Worm (Caenorhabditis elegans) whole organism, young adult: Measurements from ENCODE around the gene F01G10.10.

Experiments used
- B0019.2 ChIP-seq: fragments of 200-800 bp; sonication (Bioruptor generic); conservative IDR thresholded peaks from 2 replicates; pipeline ENCODE4 v1.3.6; 2022; ENCODE audit warnings: missing genetic modification reagents, missing genetic modification characterization, missing compliant biosample characterization
- B0035.1 ChIP-seq: sonication (generic microtip); optimal IDR thresholded peaks from 2 replicates; lab custom pipeline; 2016; ENCODE audit warnings: missing genetic modification characterization, mild to moderate bottlenecking, missing compliant biosample characterization, missing genotype, missing genetic modification reagents
- B0261.1 ChIP-seq: sonication (generic microtip); optimal IDR thresholded peaks from 2 replicates; lab custom pipeline; 2016; ENCODE audit warnings: mild to moderate bottlenecking, missing genetic modification characterization, moderate library complexity, missing compliant biosample characterization
- B0336.3 ChIP-seq: fragments of 200-800 bp; sonication (Bioruptor generic); IDR thresholded peaks from 2 replicates; pipeline ENCODE4 v1.3.6; 2022; ENCODE audit warnings: missing genetic modification characterization, missing compliant biosample characterization
- F10E7.11 ChIP-seq: sonication (generic microtip); optimal IDR thresholded peaks from 2 replicates; lab custom pipeline; 2017; ENCODE audit warnings: mild to moderate bottlenecking, missing genetic modification characterization, moderate library complexity, missing compliant biosample characterization
- F22D6.2 ChIP-seq: sonication (generic microtip); optimal IDR thresholded peaks from 2 replicates; lab custom pipeline; 2016; ENCODE audit warnings: mild to moderate bottlenecking, missing genetic modification characterization, missing compliant biosample characterization
- F33H1.4 ChIP-seq: fragments of 200-800 bp; sonication (Bioruptor generic); IDR thresholded peaks from 2 replicates; pipeline ENCODE4 v1.3.6; 2022; ENCODE audit warnings: missing genetic modification reagents, missing genetic modification characterization, missing compliant biosample characterization
- F49E8.2 ChIP-seq: sonication (generic microtip); optimal IDR thresholded peaks from 3 replicates; lab custom pipeline; 2017; ENCODE audit warnings: missing genetic modification characterization, mild to moderate bottlenecking, missing compliant biosample characterization, antibody characterized with exemption, moderate library complexity; ENCODE audit not compliant: insufficient read depth
- F55B11.4 ChIP-seq: sonication (generic microtip); optimal IDR thresholded peaks from 2 replicates; lab custom pipeline; 2016; ENCODE audit warnings: missing compliant biosample characterization, missing genetic modification characterization, borderline replicate concordance; ENCODE audit not compliant: insufficient read depth
- K12H6.12 ChIP-seq: fragments of 200-800 bp; sonication (Bioruptor generic); optimal IDR thresholded peaks from 2 replicates; lab custom pipeline; 2018; ENCODE audit warnings: mild to moderate bottlenecking, missing genetic modification characterization, missing compliant biosample characterization
- T07F8.4 ChIP-seq: sonication (generic microtip); optimal IDR thresholded peaks from 2 replicates; lab custom pipeline; 2016; ENCODE audit warnings: mild to moderate bottlenecking, missing genetic modification characterization, moderate library complexity, missing compliant biosample characterization
- Y53G8AR.9 ChIP-seq: fragments of 200-800 bp; sonication (Bioruptor generic); conservative IDR thresholded peaks from 2 replicates; pipeline ENCODE4 v1.3.6; 2022; ENCODE audit warnings: missing genetic modification reagents, missing genetic modification characterization, missing compliant biosample characterization
- Y67H2A.10 ChIP-seq: fragments of 200-800 bp; sonication (Bioruptor generic); conservative IDR thresholded peaks from 2 replicates; pipeline ENCODE4 v1.3.6; 2022; ENCODE audit warnings: missing genetic modification reagents, missing genetic modification characterization, missing compliant biosample characterization
- ama-1 ChIP-seq, 3 experiments: fragments of 150-350 bp in 1 of 3; sonication (generic microtip) in 2 of 3; optimal IDR thresholded peaks; 2 replicates each; lab custom pipeline; 2014 to 2018; ENCODE audit warnings: missing biosample characterization in 2 of 3, missing genetic modification characterization in 2 of 3, missing genetic modification reagents in 2 of 3
- aptf-2 ChIP-seq: fragments of 200-800 bp; sonication (Bioruptor generic); conservative IDR thresholded peaks from 2 replicates; pipeline ENCODE4 v1.3.6; 2022; ENCODE audit warnings: missing genetic modification reagents, missing genetic modification characterization, missing compliant biosample characterization
- aptf-3 ChIP-seq: fragments of 200-800 bp; sonication (Bioruptor generic); IDR thresholded peaks from 2 replicates; pipeline ENCODE4 v1.3.6; 2022; ENCODE audit warnings: missing genetic modification characterization, missing compliant biosample characterization
- bed-1 ChIP-seq: fragments of 200-800 bp; sonication (Bioruptor generic); IDR thresholded peaks from 2 replicates; pipeline ENCODE4 v1.3.6; 2022; ENCODE audit warnings: missing genetic modification reagents, missing genetic modification characterization, missing compliant biosample characterization
- bed-2 ChIP-seq: fragments of 200-800 bp; sonication (Bioruptor generic); IDR thresholded peaks from 2 replicates; pipeline ENCODE4 v1.3.6; 2022; ENCODE audit warnings: missing genetic modification reagents, missing genetic modification characterization, missing compliant biosample characterization
- cebp-2 ChIP-seq: fragments of 200-800 bp; sonication (Bioruptor generic); IDR thresholded peaks from 2 replicates; pipeline ENCODE4 v1.3.6; 2022; ENCODE audit warnings: missing genetic modification characterization, missing compliant biosample characterization
- ceh-40 ChIP-seq: fragments of 200-800 bp; sonication (Bioruptor generic); IDR thresholded peaks from 2 replicates; pipeline ENCODE4 v1.3.6; 2022; ENCODE audit warnings: missing genetic modification characterization, missing compliant biosample characterization
- ceh-79 ChIP-seq: sonication (generic microtip); optimal IDR thresholded peaks from 2 replicates; lab custom pipeline; 2017; ENCODE audit warnings: mild to moderate bottlenecking, missing genetic modification characterization, missing compliant biosample characterization
- chd-7 ChIP-seq: sonication (generic microtip); optimal IDR thresholded peaks from 2 replicates; lab custom pipeline; 2016; ENCODE audit warnings: mild to moderate bottlenecking, missing genetic modification characterization, moderate library complexity, missing compliant biosample characterization
- dpff-1 ChIP-seq: sonication (generic microtip); optimal IDR thresholded peaks from 2 replicates; lab custom pipeline; 2017; ENCODE audit warnings: mild to moderate bottlenecking, missing genetic modification characterization, missing compliant biosample characterization
- egl-18 ChIP-seq: fragments of 200-800 bp; sonication (Bioruptor generic); IDR thresholded peaks from 2 replicates; pipeline ENCODE4 v1.3.6; 2022; ENCODE audit warnings: missing genetic modification reagents, missing genetic modification characterization, missing compliant biosample characterization
- egrh-3 ChIP-seq: fragments of 200-800 bp; sonication (Bioruptor generic); IDR thresholded peaks from 2 replicates; pipeline ENCODE4 v1.3.6; 2022; ENCODE audit warnings: missing genetic modification reagents, missing genetic modification characterization, missing compliant biosample characterization
- fkh-3 ChIP-seq: sonication (generic microtip); optimal IDR thresholded peaks from 2 replicates; lab custom pipeline; 2016; ENCODE audit warnings: mild to moderate bottlenecking, missing genetic modification characterization, missing compliant biosample characterization
- gei-17 ChIP-seq: fragments of 200-800 bp; sonication (Bioruptor generic); optimal IDR thresholded peaks from 2 replicates; lab custom pipeline; 2018; ENCODE audit warnings: mild to moderate bottlenecking, missing genetic modification characterization, missing compliant biosample characterization
- hlh-12 ChIP-seq: sonication (generic microtip); optimal IDR thresholded peaks from 2 replicates; lab custom pipeline; 2016; ENCODE audit warnings: missing genetic modification characterization, missing compliant biosample characterization
- hmg-1.2 ChIP-seq: fragments of 200-800 bp; sonication (Bioruptor generic); IDR thresholded peaks from 2 replicates; pipeline ENCODE4 v1.3.6; 2022; ENCODE audit warnings: missing genetic modification reagents, missing genetic modification characterization, missing compliant biosample characterization
- hsf-1 ChIP-seq: fragments of 200-800 bp; sonication (Bioruptor generic); IDR thresholded peaks from 2 replicates; pipeline ENCODE4 v1.3.6; 2022; ENCODE audit warnings: missing genetic modification reagents, missing genetic modification characterization, missing compliant biosample characterization
- lag-1 ChIP-seq: fragments of 200-800 bp; sonication (Bioruptor generic); IDR thresholded peaks from 2 replicates; pipeline ENCODE4 v1.3.6; 2022; ENCODE audit warnings: missing genetic modification reagents, missing genetic modification characterization, missing compliant biosample characterization
- lin-26 ChIP-seq: fragments of 200-800 bp; sonication (Bioruptor generic); IDR thresholded peaks from 2 replicates; pipeline ENCODE4 v1.3.6; 2022; ENCODE audit warnings: missing genetic modification reagents, missing genetic modification characterization, missing compliant biosample characterization
- lin-35 ChIP-seq, 3 experiments: fragments of 150-350 bp in 2 of 3; sonication (generic microtip) in 1 of 3; optimal IDR thresholded peaks; 2 replicates each; lab custom pipeline; 2014 to 2018; ENCODE audit warnings: missing biosample characterization in 3 of 3, missing genetic modification characterization in 3 of 3, missing genetic modification reagents in 3 of 3
- lin-40 ChIP-seq: sonication (generic microtip); optimal IDR thresholded peaks from 2 replicates; lab custom pipeline; 2016; ENCODE audit warnings: missing genetic modification characterization, mild to moderate bottlenecking, missing compliant biosample characterization, missing genotype, missing genetic modification reagents
- lin-54 ChIP-seq: fragments of 200-800 bp; sonication (Bioruptor generic); optimal IDR thresholded peaks from 2 replicates; lab custom pipeline; 2018; ENCODE audit warnings: mild to moderate bottlenecking, missing genetic modification characterization, missing compliant biosample characterization
- lsl-1 ChIP-seq: fragments of 200-800 bp; sonication (Bioruptor generic); optimal IDR thresholded peaks from 2 replicates; lab custom pipeline; 2018; ENCODE audit warnings: mild to moderate bottlenecking, missing genetic modification characterization, moderate library complexity, missing compliant biosample characterization
- madf-10 ChIP-seq: sonication (generic microtip); optimal IDR thresholded peaks from 2 replicates; lab custom pipeline; 2016; ENCODE audit warnings: mild to moderate bottlenecking, missing genetic modification characterization, missing compliant biosample characterization
- mel-28 ChIP-seq: sonication (generic microtip); optimal IDR thresholded peaks from 2 replicates; lab custom pipeline; 2016; ENCODE audit warnings: borderline replicate concordance, mild to moderate bottlenecking, missing genetic modification characterization, missing compliant biosample characterization
- mes-4 ChIP-seq: sonication (generic microtip); optimal IDR thresholded peaks from 2 replicates; lab custom pipeline; 2016; ENCODE audit warnings: missing genotype, missing genetic modification characterization, missing compliant biosample characterization
- mxl-1 ChIP-seq: sonication (generic microtip); optimal IDR thresholded peaks from 2 replicates; lab custom pipeline; 2016; ENCODE audit warnings: missing genetic modification characterization, missing compliant biosample characterization
- pbrm-1 ChIP-seq: fragments of 200-800 bp; sonication (Bioruptor generic); IDR thresholded peaks from 2 replicates; pipeline ENCODE4 v1.3.6; 2022; ENCODE audit warnings: missing genetic modification reagents, missing genetic modification characterization, missing compliant biosample characterization
- repo-1 ChIP-seq: sonication (generic microtip); optimal IDR thresholded peaks from 2 replicates; lab custom pipeline; 2017; ENCODE audit warnings: mild to moderate bottlenecking, missing genetic modification characterization, missing compliant biosample characterization
- sea-2 ChIP-seq: fragments of 200-800 bp; sonication (Bioruptor generic); IDR thresholded peaks from 2 replicates; pipeline ENCODE4 v1.3.6; 2022; ENCODE audit warnings: missing genetic modification characterization, missing compliant biosample characterization
- snpc-4 ChIP-seq, 5 experiments: fragments of 150-350 bp in 1 of 5; sonication (generic microtip) in 4 of 5; optimal IDR thresholded peaks; 2 replicates each; lab custom pipeline; 2014 to 2018; ENCODE audit warnings: missing genetic modification characterization in 5 of 5, missing biosample characterization in 3 of 5, antibody characterized with exemption in 2 of 5, mild to moderate bottlenecking in 2 of 5, missing compliant biosample characterization in 2 of 5, missing genotype in 2 of 5, moderate library complexity in 2 of 5, missing genetic modification reagents in 1 of 5
- somi-1 ChIP-seq: fragments of 200-800 bp; sonication (Bioruptor generic); optimal IDR thresholded peaks from 2 replicates; lab custom pipeline; 2018; ENCODE audit warnings: mild to moderate bottlenecking, missing genetic modification characterization, missing compliant biosample characterization
- tlf-1 ChIP-seq: fragments of 200-800 bp; sonication (Bioruptor generic); optimal IDR thresholded peaks from 2 replicates; lab custom pipeline; 2018; ENCODE audit warnings: mild to moderate bottlenecking, missing genetic modification characterization, missing compliant biosample characterization
- unc-62 ChIP-seq: fragments of 150-350 bp; optimal IDR thresholded peaks from 2 replicates; lab custom pipeline; 2014; ENCODE audit warnings: missing biosample characterization, missing genetic modification reagents, missing genetic modification characterization
- zfh-2 ChIP-seq: fragments of 200-800 bp; sonication (Bioruptor generic); conservative IDR thresholded peaks from 2 replicates; pipeline ENCODE4 v1.3.6; 2022; ENCODE audit warnings: missing genetic modification reagents, missing genetic modification characterization, missing compliant biosample characterization
- ztf-26 ChIP-seq: sonication (generic microtip); optimal IDR thresholded peaks from 2 replicates; lab custom pipeline; 2017; ENCODE audit warnings: missing genetic modification characterization, missing compliant biosample characterization

Gene F01G10.10

ce11 chrIV:10252350-10252792 lies 6.4 kb downstream of the F01G10.10 start (continued):
- no peak for TF ChIP-seq lsl-1 (GFP tag; lab: Kevin White, UChicago)
- peak; percentile 93 for TF ChIP-seq K12H6.12 (tag; lab: Kevin White, UChicago)
- TF ChIP-seq ama-1 (optimal IDR thresholded peaks at IDR 0.05; lab: Kevin White, UChicago), result no peak
- TF ChIP-seq ama-1 (GFP tag; optimal IDR thresholded peaks at IDR 0.05; lab: Kevin White, UChicago), result no peak
- peak; percentile 41 for TF ChIP-seq unc-62 (GFP tag; lab: Kevin White, UChicago)
- no peak for TF ChIP-seq bed-2 (GFP tag; lab: Robert Waterston, UW)
- TF ChIP-seq sea-2, result no peak
- TF ChIP-seq F10E7.11, result no peak
- TF ChIP-seq F33H1.4 (GFP tag; lab: Robert Waterston, UW), result no peak
- peak; percentile 49 for TF ChIP-seq gei-17 (GFP tag; lab: Kevin White, UChicago)
- TF ChIP-seq mel-28, result no peak
- TF ChIP-seq F22D6.2 (tag; lab: Kevin White, UChicago), result peak; percentile 46
- TF ChIP-seq F55B11.4 (tag; lab: Kevin White, UChicago), result no peak
- peak; percentile 75 for TF ChIP-seq B0336.3 (GFP tag; lab: Robert Waterston, UW)
- no peak for TF ChIP-seq bed-1 (GFP tag; lab: Robert Waterston, UW)
- TF ChIP-seq F49E8.2 (tag; lab: Kevin White, UChicago), result no peak
- TF ChIP-seq Y67H2A.10 (GFP tag; lab: Robert Waterston, UW), result no peak
- TF ChIP-seq B0261.1 (tag; lab: Kevin White, UChicago), result no peak
- peak; percentile 19 for TF ChIP-seq mxl-1 (tag; lab: Kevin White, UChicago)
- peak; percentile 63 for TF ChIP-seq snpc-4 (GFP tag; optimal IDR thresholded peaks at IDR 0.05; lab: Kevin White, UChicago)
- peak in 2 of 4 experiments; percentile 55 to 56 for TF ChIP-seq snpc-4 (tag; optimal IDR thresholded peaks at IDR 0.05; lab: Kevin White, UChicago)
- peak; percentile 26 for TF ChIP-seq B0035.1 (tag; lab: Kevin White, UChicago)
- TF ChIP-seq aptf-2 (GFP tag; lab: Robert Waterston, UW), result no peak
- TF ChIP-seq lin-54 (GFP tag; lab: Kevin White, UChicago), result peak; percentile 50
- TF ChIP-seq lin-26 (GFP tag; lab: Robert Waterston, UW), result no peak; the same call in 1 of the 2 replicates
- TF ChIP-seq zfh-2 (GFP tag; lab: Robert Waterston, UW), result no peak
- peak; percentile 81 for TF ChIP-seq pbrm-1 (GFP tag; lab: Robert Waterston, UW)
- no peak for TF ChIP-seq aptf-3 (GFP tag; lab: Robert Waterston, UW)
- TF ChIP-seq egl-18, result no peak
- no peak for TF ChIP-seq ceh-79
- no peak for TF ChIP-seq hlh-12 (tag; lab: Kevin White, UChicago)
- no peak for TF ChIP-seq fkh-3 (tag; lab: Kevin White, UChicago)
- peak; percentile 84 for TF ChIP-seq somi-1
- no peak for TF ChIP-seq dpff-1 (tag; lab: Kevin White, UChicago)
- peak; percentile 76 for TF ChIP-seq egrh-3 (GFP tag; lab: Robert Waterston, UW)
- peak; percentile 91 for TF ChIP-seq lin-40 (tag; lab: Kevin White, UChicago)
- peak; percentile 60 for TF ChIP-seq madf-10
- no peak for TF ChIP-seq T07F8.4 (tag; lab: Kevin White, UChicago)
- TF ChIP-seq tlf-1 (GFP tag; lab: Kevin White, UChicago), result peak; percentile 75
- TF ChIP-seq ceh-40, result no peak
- no peak for TF ChIP-seq mes-4 (tag; lab: Kevin White, UChicago)
- peak in 2 of 3 experiments; percentile 32 to 80 for TF ChIP-seq lin-35 (GFP tag; optimal IDR thresholded peaks at IDR 0.05; lab: Kevin White, UChicago)
- peak; percentile 43 for TF ChIP-seq ztf-26 (tag; lab: Kevin White, UChicago)
- TF ChIP-seq repo-1 (tag; lab: Kevin White, UChicago), result no peak
- no peak for TF ChIP-seq hsf-1 (GFP tag; lab: Robert Waterston, UW)
- TF ChIP-seq lag-1 (GFP tag; lab: Robert Waterston, UW), result no peak
- TF ChIP-seq Y53G8AR.9 (GFP tag; lab: Robert Waterston, UW), result peak; percentile 71
- peak; percentile 89 for TF ChIP-seq chd-7 (tag; lab: Kevin White, UChicago)
- TF ChIP-seq B0019.2 (GFP tag; lab: Robert Waterston, UW), result no peak
- no peak for TF ChIP-seq cebp-2 (GFP tag; lab: Robert Waterston, UW)
- peak; percentile 84 for TF ChIP-seq hmg-1.2 (GFP tag; lab: Robert Waterston, UW)
